Fruit fly (Drosophila melanogaster): Measurements from ENCODE around the gene mus312.

Gene mus312

dm6 chr3L:7300660-7301059 is 28.3 kb upstream of the mus312 start (continued):
- TF ChIP-seq CG5180 (GFP tag; optimal IDR thresholded peaks at IDR 0.05) (no peak), usp (GFP tag; optimal IDR thresholded peaks at IDR 0.05) (no peak), chinmo (GFP tag; IDR thresholded peaks at IDR 0.05; ENCODE audit: partially characterized antibody) (no peak), CG4404 (GFP tag; IDR thresholded peaks at IDR 0.05) (no peak), CG2875 (GFP tag; optimal IDR thresholded peaks at IDR 0.05) (no peak), dysf (GFP tag; IDR thresholded peaks at IDR 0.05) (no peak), Ptx1 (GFP tag; IDR thresholded peaks at IDR 0.05) (no peak), vfl (GFP tag; optimal IDR thresholded peaks at IDR 0.05) (no peak), CG4730 (GFP tag; IDR thresholded peaks at IDR 0.05) (no peak), Atf6 (GFP tag; IDR thresholded peaks at IDR 0.05) (no peak), CG9437 (GFP tag; optimal IDR thresholded peaks at IDR 0.05) (no peak), kah (GFP tag; optimal IDR thresholded peaks at IDR 0.05) (no peak), row (GFP tag; IDR thresholded peaks at IDR 0.05) (peak; percentile 22; the same call in 1 of the 3 replicates), bbx (GFP tag; IDR thresholded peaks at IDR 0.05; ENCODE audit: partially characterized antibody) (no peak)

- TF ChIP-seq wek (GFP tag; optimal IDR thresholded peaks at IDR 0.05) (no peak), otp (GFP tag; IDR thresholded peaks at IDR 0.05) (0 out of 3 replicates have a peak, but pooled peaks have one; percentile 21), CG33213 (GFP tag; optimal IDR thresholded peaks at IDR 0.05) (no peak), CG3995 (GFP tag; optimal IDR thresholded peaks at IDR 0.05) (no peak), Jarid2 (GFP tag; optimal IDR thresholded peaks at IDR 0.05) (peak; percentile 3), Elba2 (GFP tag; optimal IDR thresholded peaks at IDR 0.05) (no peak), gcm (GFP tag; optimal IDR thresholded peaks at IDR 0.05) (no peak), ken (GFP tag; IDR thresholded peaks at IDR 0.05) (no peak), Hr39 (optimal IDR thresholded peaks at IDR 0.05) (no peak), Fer3 (tag; optimal IDR thresholded peaks at IDR 0.05) (no peak), CG18476 (GFP tag; optimal IDR thresholded peaks at IDR 0.05) (no peak), bigmax (GFP tag; optimal IDR thresholded peaks at IDR 0.05) (no peak), row (GFP tag; IDR thresholded peaks at IDR 0.05) (no peak), D (optimal IDR thresholded peaks at IDR 0.05) (no peak), D (GFP tag; optimal IDR thresholded peaks at IDR 0.05) (no peak), CG30403 (GFP tag; optimal IDR thresholded peaks at IDR 0.05) (no peak), CG15011 (GFP tag; optimal IDR thresholded peaks at IDR 0.05) (no peak), stc (GFP tag; IDR thresholded peaks at IDR 0.05) (no peak), CG2129 (GFP tag; IDR thresholded peaks at IDR 0.05; ENCODE audit: partially characterized antibody) (no peak), mam (GFP tag; optimal IDR thresholded peaks at IDR 0.05) (no peak), insv (GFP tag; optimal IDR thresholded peaks at IDR 0.05) (no peak), MBD-R2 (GFP tag; IDR thresholded peaks at IDR 0.05) (no peak), CG12391 (tag; optimal IDR thresholded peaks at IDR 0.05) (no peak), NC2β (GFP tag; optimal IDR thresholded peaks at IDR 0.05) (no peak), CG7372 (GFP tag; IDR thresholded peaks at IDR 0.05) (no peak), CG10431 (GFP tag; optimal IDR thresholded peaks at IDR 0.05) (no peak), CG14860 (GFP tag; IDR thresholded peaks at IDR 0.05; ENCODE audit: partially characterized antibody) (no peak), peb (GFP tag; IDR thresholded peaks at IDR 0.05) (no peak), tap (tag; optimal IDR thresholded peaks at IDR 0.05) (no peak), Trl (optimal IDR thresholded peaks at IDR 0.05) (peak; percentile 38 to 58), Trl (GFP tag; optimal IDR thresholded peaks at IDR 0.05) (no peak), Side (GFP tag; optimal IDR thresholded peaks at IDR 0.05) (no peak), CG16813 (GFP tag; IDR thresholded peaks at IDR 0.05; ENCODE audit: partially characterized antibody) (no peak), fd64A (GFP tag; optimal IDR thresholded peaks at IDR 0.05) (no peak), CG17612 (GFP tag; IDR thresholded peaks at IDR 0.05) (no peak), grn (GFP tag; optimal IDR thresholded peaks at IDR 0.05) (no peak), zen2 (GFP tag; IDR thresholded peaks at IDR 0.05; ENCODE audit: partially characterized antibody) (0 out of 3 replicates have a peak, but pooled peaks have one; percentile 6), onecut (GFP tag; IDR thresholded peaks at IDR 0.05) (no peak), CG11504 (tag; optimal IDR thresholded peaks at IDR 0.05) (no peak)
Observed at dm6 chr3L:7312754-7313153, 16.2 kb upstream of the mus312 start, which contains the start of gene unc-13-4A. Gene unc-13-4A, minus strand, starts transcription at chr3L:7312896.

All from whole organism, embryonic.